Worm (Caenorhabditis elegans) whole organism, young adult: ENCODE data around the gene irld-34.

Experiments used
- B0035.1 ChIP-seq: sonication (generic microtip); optimal IDR thresholded peaks from 2 replicates; lab custom pipeline; 2016; ENCODE audit warnings: missing genetic modification characterization, mild to moderate bottlenecking, missing compliant biosample characterization, missing genotype, missing genetic modification reagents
- F33H1.4 ChIP-seq: fragments of 200-800 bp; sonication (Bioruptor generic); IDR thresholded peaks from 2 replicates; pipeline ENCODE4 v1.3.6; 2022; ENCODE audit warnings: missing genetic modification reagents, missing genetic modification characterization, missing compliant biosample characterization
- F39B2.1 ChIP-seq: fragments of 200-800 bp; sonication (Bioruptor generic); IDR thresholded peaks from 2 replicates; pipeline ENCODE4 v1.3.6; 2022; ENCODE audit warnings: missing genetic modification reagents, missing genetic modification characterization, missing compliant biosample characterization
- F49E8.2 ChIP-seq: sonication (generic microtip); optimal IDR thresholded peaks from 3 replicates; lab custom pipeline; 2017; ENCODE audit warnings: missing genetic modification characterization, mild to moderate bottlenecking, missing compliant biosample characterization, antibody characterized with exemption, moderate library complexity; ENCODE audit not compliant: insufficient read depth
- F57C9.4 ChIP-seq: sonication (generic microtip); optimal IDR thresholded peaks from 2 replicates; lab custom pipeline; 2017; ENCODE audit warnings: mild to moderate bottlenecking, missing genetic modification characterization, missing compliant biosample characterization
- K11D2.4 ChIP-seq: fragments of 200-800 bp; sonication (Bioruptor generic); IDR thresholded peaks from 2 replicates; pipeline ENCODE4 v1.3.6; 2022; ENCODE audit warnings: missing genetic modification reagents, missing genetic modification characterization, missing compliant biosample characterization
- Y67H2A.10 ChIP-seq: fragments of 200-800 bp; sonication (Bioruptor generic); conservative IDR thresholded peaks from 2 replicates; pipeline ENCODE4 v1.3.6; 2022; ENCODE audit warnings: missing genetic modification reagents, missing genetic modification characterization, missing compliant biosample characterization
- ama-1 ChIP-seq, 3 experiments: fragments of 150-350 bp in 1 of 3; sonication (generic microtip) in 2 of 3; optimal IDR thresholded peaks; 2 replicates each; lab custom pipeline; 2014 to 2018; ENCODE audit warnings: missing biosample characterization in 2 of 3, missing genetic modification characterization in 2 of 3, missing genetic modification reagents in 2 of 3
- atf-7 ChIP-seq: sonication (generic microtip); optimal IDR thresholded peaks from 2 replicates; lab custom pipeline; 2017; ENCODE audit warnings: mild to moderate bottlenecking, missing genetic modification characterization, missing compliant biosample characterization
- bed-1 ChIP-seq: fragments of 200-800 bp; sonication (Bioruptor generic); IDR thresholded peaks from 2 replicates; pipeline ENCODE4 v1.3.6; 2022; ENCODE audit warnings: missing genetic modification reagents, missing genetic modification characterization, missing compliant biosample characterization
- ccch-3 ChIP-seq: fragments of 200-800 bp; sonication (Bioruptor generic); optimal IDR thresholded peaks from 2 replicates; lab custom pipeline; 2018; ENCODE audit warnings: mild to moderate bottlenecking, missing genetic modification characterization, missing compliant biosample characterization
- cebp-1 ChIP-seq, 2 experiments: fragments of 200-800 bp in 1 of 2; sonication (Bioruptor generic) in 1 of 2; sonication (generic microtip) in 1 of 2; IDR thresholded peaks in 1 of 2; optimal IDR thresholded peaks in 1 of 2; 2 replicates each; pipeline versions ENCODE4 v1.3.6 to Lab custom; 2017 to 2022; ENCODE audit warnings: missing compliant biosample characterization in 2 of 2, missing genetic modification characterization in 2 of 2, mild to moderate bottlenecking in 1 of 2, missing genetic modification reagents in 1 of 2, moderate library complexity in 1 of 2
- ceh-79 ChIP-seq: sonication (generic microtip); optimal IDR thresholded peaks from 2 replicates; lab custom pipeline; 2017; ENCODE audit warnings: mild to moderate bottlenecking, missing genetic modification characterization, missing compliant biosample characterization
- ceh-91 ChIP-seq: fragments of 200-800 bp; sonication (Bioruptor generic); IDR thresholded peaks from 2 replicates; pipeline ENCODE4 v1.3.6; 2022; ENCODE audit warnings: missing genetic modification reagents, missing genetic modification characterization, missing compliant biosample characterization
- chd-7 ChIP-seq: sonication (generic microtip); optimal IDR thresholded peaks from 2 replicates; lab custom pipeline; 2016; ENCODE audit warnings: mild to moderate bottlenecking, missing genetic modification characterization, moderate library complexity, missing compliant biosample characterization
- dox-1 ChIP-seq: fragments of 200-800 bp; sonication (Bioruptor generic); IDR thresholded peaks from 2 replicates; pipeline ENCODE4 v1.3.6; 2022; ENCODE audit warnings: missing genetic modification reagents, missing genetic modification characterization, missing compliant biosample characterization
- dpl-1 ChIP-seq: fragments of 150-350 bp; optimal IDR thresholded peaks from 2 replicates; lab custom pipeline; 2014; ENCODE audit warnings: missing biosample characterization, missing genetic modification reagents, missing genetic modification characterization
- egl-44 ChIP-seq: fragments of 200-800 bp; sonication (Bioruptor generic); IDR thresholded peaks from 2 replicates; pipeline ENCODE4 v1.3.6; 2022; ENCODE audit warnings: missing genetic modification reagents, missing genetic modification characterization, missing compliant biosample characterization
- ets-4 ChIP-seq: fragments of 200-800 bp; sonication (Bioruptor generic); optimal IDR thresholded peaks from 2 replicates; lab custom pipeline; 2018; ENCODE audit warnings: mild to moderate bottlenecking, missing genetic modification characterization, missing compliant biosample characterization
- hmg-1.2 ChIP-seq: fragments of 200-800 bp; sonication (Bioruptor generic); IDR thresholded peaks from 2 replicates; pipeline ENCODE4 v1.3.6; 2022; ENCODE audit warnings: missing genetic modification reagents, missing genetic modification characterization, missing compliant biosample characterization
- let-526 ChIP-seq: fragments of 200-800 bp; sonication (Bioruptor generic); IDR thresholded peaks from 2 replicates; pipeline ENCODE4 v1.3.6; 2022; ENCODE audit warnings: missing genetic modification reagents, missing genetic modification characterization, missing compliant biosample characterization
- lin-26 ChIP-seq: fragments of 200-800 bp; sonication (Bioruptor generic); IDR thresholded peaks from 2 replicates; pipeline ENCODE4 v1.3.6; 2022; ENCODE audit warnings: missing genetic modification reagents, missing genetic modification characterization, missing compliant biosample characterization
- lin-40 ChIP-seq: sonication (generic microtip); optimal IDR thresholded peaks from 2 replicates; lab custom pipeline; 2016; ENCODE audit warnings: missing genetic modification characterization, mild to moderate bottlenecking, missing compliant biosample characterization, missing genotype, missing genetic modification reagents
- lsl-1 ChIP-seq: fragments of 200-800 bp; sonication (Bioruptor generic); optimal IDR thresholded peaks from 2 replicates; lab custom pipeline; 2018; ENCODE audit warnings: mild to moderate bottlenecking, missing genetic modification characterization, moderate library complexity, missing compliant biosample characterization
- madf-3 ChIP-seq: fragments of 200-800 bp; sonication (Bioruptor generic); IDR thresholded peaks from 2 replicates; pipeline ENCODE4 v1.3.6; 2022; ENCODE audit warnings: missing genetic modification reagents, missing genetic modification characterization, missing compliant biosample characterization
- madf-6 ChIP-seq: fragments of 200-800 bp; sonication (Bioruptor generic); IDR thresholded peaks from 2 replicates; pipeline ENCODE4 v1.3.6; 2022; ENCODE audit warnings: missing genetic modification reagents, missing genetic modification characterization, missing compliant biosample characterization
- nhr-120 ChIP-seq: fragments of 200-800 bp; sonication (Bioruptor generic); IDR thresholded peaks from 2 replicates; pipeline ENCODE4 v1.3.6; 2022; ENCODE audit warnings: missing genetic modification characterization, missing compliant biosample characterization
- nhr-80 ChIP-seq: sonication (generic microtip); optimal IDR thresholded peaks from 2 replicates; lab custom pipeline; 2016; ENCODE audit warnings: missing genetic modification characterization, missing compliant biosample characterization
- nhr-90 ChIP-seq: sonication (generic microtip); optimal IDR thresholded peaks from 2 replicates; lab custom pipeline; 2016; ENCODE audit warnings: missing genotype, mild to moderate bottlenecking, missing genetic modification characterization, missing compliant biosample characterization
- pbrm-1 ChIP-seq: fragments of 200-800 bp; sonication (Bioruptor generic); IDR thresholded peaks from 2 replicates; pipeline ENCODE4 v1.3.6; 2022; ENCODE audit warnings: missing genetic modification reagents, missing genetic modification characterization, missing compliant biosample characterization
- pha-4 ChIP-seq: fragments of 150-350 bp; sonication (generic microtip); optimal IDR thresholded peaks from 2 replicates; lab custom pipeline; 2014; ENCODE audit warnings: missing biosample characterization, missing genetic modification reagents, missing genetic modification characterization
- rec-8 ChIP-seq, 2 experiments: sonication (generic microtip); optimal IDR thresholded peaks; 2 replicates each; lab custom pipeline; 2016; ENCODE audit warnings: mild to moderate bottlenecking in 2 of 2, missing genetic modification characterization in 2 of 2, missing genetic modification reagents in 2 of 2, missing genotype in 2 of 2, missing biosample characterization in 1 of 2, missing compliant biosample characterization in 1 of 2, moderate library complexity in 1 of 2
- snpc-4 ChIP-seq, 5 experiments: fragments of 150-350 bp in 1 of 5; sonication (generic microtip) in 4 of 5; optimal IDR thresholded peaks; 2 replicates each; lab custom pipeline; 2014 to 2018; ENCODE audit warnings: missing genetic modification characterization in 5 of 5, missing biosample characterization in 3 of 5, antibody characterized with exemption in 2 of 5, mild to moderate bottlenecking in 2 of 5, missing compliant biosample characterization in 2 of 5, missing genotype in 2 of 5, moderate library complexity in 2 of 5, missing genetic modification reagents in 1 of 5
- sptf-2 ChIP-seq: fragments of 200-800 bp; sonication (Bioruptor generic); optimal IDR thresholded peaks from 2 replicates; lab custom pipeline; 2018; ENCODE audit warnings: mild to moderate bottlenecking, missing genetic modification characterization, missing compliant biosample characterization
- tbx-9 ChIP-seq: sonication (generic microtip); optimal IDR thresholded peaks from 2 replicates; lab custom pipeline; 2016; ENCODE audit warnings: borderline replicate concordance, missing genetic modification characterization, inconsistent platforms, missing compliant biosample characterization
- unc-130 ChIP-seq: sonication (generic microtip); optimal IDR thresholded peaks from 2 replicates; lab custom pipeline; 2016; ENCODE audit warnings: missing genetic modification reagents, missing genetic modification characterization, missing compliant biosample characterization
- ztf-3 ChIP-seq: fragments of 200-800 bp; sonication (Bioruptor generic); optimal IDR thresholded peaks from 2 replicates; lab custom pipeline; 2018; ENCODE audit warnings: mild to moderate bottlenecking, missing genetic modification characterization, missing compliant biosample characterization

The irld-34 gene

DNA sequence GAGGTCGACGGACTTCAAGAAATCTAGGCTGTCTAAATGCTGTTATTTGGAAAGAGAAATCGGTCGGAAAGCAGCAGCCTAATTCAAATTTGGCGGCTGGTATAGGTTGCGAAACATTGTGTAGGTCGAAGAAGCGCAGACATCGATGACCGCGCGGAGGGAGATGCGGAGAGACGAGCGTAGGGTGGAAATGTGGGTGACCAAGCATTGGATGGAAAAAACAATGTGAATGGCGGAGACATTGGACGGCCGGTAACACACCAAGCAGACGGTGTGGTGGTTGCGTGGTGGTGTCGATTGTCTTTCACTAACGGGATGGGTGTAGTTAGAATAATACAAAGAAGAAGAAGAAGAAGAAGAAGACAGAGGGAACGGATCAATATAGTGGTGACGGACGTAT is 42.4 kb upstream of the irld-34 start:
- no peak for TF ChIP-seq Y67H2A.10 (GFP tag; lab: Robert Waterston, UW)
- peak; percentile 35; the same call in 1 of the 2 replicates for TF ChIP-seq hmg-1.2

DNA sequence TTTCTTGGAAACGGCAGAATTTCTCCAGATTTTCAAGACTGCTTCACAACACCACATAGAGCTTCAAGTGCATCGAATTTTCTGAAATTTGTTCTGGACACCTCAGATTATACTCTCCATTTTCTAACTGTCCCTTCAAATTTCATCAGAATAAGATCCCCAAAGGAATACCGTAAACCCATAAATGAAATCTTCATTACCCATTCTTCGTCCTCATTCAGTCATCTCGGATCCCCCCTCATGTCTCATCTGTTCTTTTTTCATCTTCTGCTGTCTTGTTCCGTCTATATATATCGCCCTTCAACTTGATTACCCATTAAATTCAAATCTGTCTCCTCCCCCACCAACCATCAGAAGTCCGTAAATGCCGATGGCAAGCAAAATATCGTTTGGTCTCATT is 40.8 kb upstream of the irld-34 start:
- TF ChIP-seq ets-4 (GFP tag; lab: Kevin White, UChicago), result no peak
- TF ChIP-seq sptf-2 (GFP tag; lab: Kevin White, UChicago), result no peak
- no peak for TF ChIP-seq ama-1 (optimal IDR thresholded peaks at IDR 0.05; lab: Kevin White, UChicago)
- no peak for TF ChIP-seq ama-1 (GFP tag; optimal IDR thresholded peaks at IDR 0.05; lab: Kevin White, UChicago)
- TF ChIP-seq nhr-80, result no peak
- TF ChIP-seq ceh-91 (GFP tag; lab: Robert Waterston, UW), result no peak

DNA sequence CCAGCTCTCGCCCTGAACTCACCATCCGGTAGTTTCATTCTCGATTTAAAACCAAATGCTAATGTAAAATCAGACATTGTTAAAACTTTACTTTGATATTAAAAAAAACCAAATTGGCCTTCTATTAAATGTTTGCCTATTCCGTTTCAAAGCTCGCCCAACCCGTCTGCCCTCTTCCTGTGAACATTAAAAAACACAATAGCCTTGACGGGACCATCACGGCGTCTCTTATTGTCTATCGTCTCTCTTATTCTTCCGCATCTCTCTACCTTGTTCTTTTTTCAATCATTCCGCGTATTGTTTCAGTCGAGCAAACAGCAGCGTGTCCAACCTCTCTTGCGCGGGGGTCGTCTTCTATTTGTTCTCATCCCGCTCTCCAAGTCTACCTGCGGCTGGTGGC is 40.2 kb upstream of the irld-34 start, which contains the start of gene ZK512.1:
TSS of gene ZK512.1 (plus strand) at position 301 of the 400 bp plus-strand sequence.
- TF ChIP-seq cebp-1 (GFP tag; IDR thresholded peaks at IDR 0.05; lab: Robert Waterston, UW) (no peak), cebp-1 (tag; optimal IDR thresholded peaks at IDR 0.05; lab: Kevin White, UChicago) (no peak), F39B2.1 (no peak), ztf-3 (GFP tag; lab: Kevin White, UChicago) (no peak), F49E8.2 (tag; lab: Kevin White, UChicago) (no peak), sptf-2 (GFP tag; lab: Kevin White, UChicago) (no peak), B0035.1 (tag; lab: Kevin White, UChicago) (no peak), unc-130 (GFP tag; lab: Kevin White, UChicago) (no peak), ceh-91 (GFP tag; lab: Robert Waterston, UW) (no peak), lin-26 (GFP tag; lab: Robert Waterston, UW) (no peak), ceh-79 (tag; lab: Kevin White, UChicago) (no peak), rec-8 (tag; optimal IDR thresholded peaks at IDR 0.05; lab: Kevin White, UChicago) (no peak), nhr-90 (tag; lab: Kevin White, UChicago) (no peak), atf-7 (no peak), madf-6 (GFP tag; lab: Robert Waterston, UW) (no peak), nhr-120 (no peak), tbx-9 (tag; lab: Kevin White, UChicago) (no peak), lsl-1 (GFP tag; lab: Kevin White, UChicago) (no peak), F33H1.4 (GFP tag; lab: Robert Waterston, UW) (no peak), K11D2.4 (GFP tag; lab: Robert Waterston, UW) (no peak), bed-1 (GFP tag; lab: Robert Waterston, UW) (no peak)

DNA sequence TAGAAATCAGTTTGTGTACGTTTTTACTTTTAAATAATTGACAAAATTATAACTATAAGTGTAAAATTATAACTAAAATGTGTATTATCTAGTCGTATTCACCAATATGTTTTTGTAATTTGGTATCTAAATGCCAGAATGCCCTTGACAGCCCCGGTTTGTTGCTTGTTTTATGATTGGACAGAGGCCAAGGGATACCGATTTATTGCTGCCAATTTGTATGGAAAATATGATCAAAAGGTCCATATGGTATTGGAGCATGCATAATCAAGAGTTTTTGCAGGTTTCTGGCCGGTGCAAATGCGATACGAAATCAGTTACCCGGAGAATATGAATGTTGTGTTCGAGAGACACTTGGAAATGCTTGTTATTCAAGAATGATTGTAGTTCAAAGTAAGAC is 39.1 kb upstream of the irld-34 start:
- TF ChIP-seq F57C9.4 (no peak), egl-44 (no peak), ama-1 (optimal IDR thresholded peaks at IDR 0.05; lab: Kevin White, UChicago) (no peak), ama-1 (GFP tag; optimal IDR thresholded peaks at IDR 0.05; lab: Kevin White, UChicago) (no peak), snpc-4 (GFP tag; optimal IDR thresholded peaks at IDR 0.05; lab: Kevin White, UChicago) (no peak), snpc-4 (tag; optimal IDR thresholded peaks at IDR 0.05; lab: Kevin White, UChicago) (no peak), pbrm-1 (GFP tag; lab: Robert Waterston, UW) (no peak), chd-7 (tag; lab: Kevin White, UChicago) (no peak), madf-3 (GFP tag; lab: Robert Waterston, UW) (no peak), pha-4 (tag; lab: Kevin White, UChicago) (no peak), lin-40 (tag; lab: Kevin White, UChicago) (no peak), lin-26 (GFP tag; lab: Robert Waterston, UW) (no peak), dox-1 (GFP tag; lab: Robert Waterston, UW) (no peak), nhr-90 (tag; lab: Kevin White, UChicago) (no peak), let-526 (GFP tag; lab: Robert Waterston, UW) (no peak), ccch-3 (GFP tag; lab: Kevin White, UChicago) (no peak), dpl-1 (GFP tag; lab: Kevin White, UChicago) (no peak)
